Fruit fly (Drosophila melanogaster) whole organism, wandering third instar larva: ENCODE results near the gene udt.

Source experiments
- dl ChIP-seq, 2 experiments: fragments of 175-275, 200-275 bp in 1 of 2; fragments of 200-275 bp in 1 of 2; sonication (Bioruptor generic); optimal IDR thresholded peaks; lab custom pipeline; 2018; ENCODE audit warnings: mild to moderate bottlenecking in 2 of 2, missing biosample characterization in 2 of 2, missing genetic modification characterization in 2 of 2, moderate library complexity in 2 of 2; ENCODE audit not compliant: partially characterized antibody in 2 of 2, insufficient read depth in 1 of 2
- rgr ChIP-seq: fragments of 200-800 bp; sonication (Bioruptor generic); optimal IDR thresholded peaks from 3 replicates; lab custom pipeline; 2016; ENCODE audit warnings: missing biosample characterization, mild to moderate bottlenecking, missing genetic modification characterization

- peak; percentile 86 for TF ChIP-seq rgr (GFP tag; lab: Kevin White, UChicago)
- TF ChIP-seq dl (GFP tag; optimal IDR thresholded peaks at IDR 0.05; lab: Kevin White, UChicago; ENCODE audit: insufficient read depth in 1 of 2, partially characterized antibody in 2 of 2), result no peak
Measured at dm6 chr3R:23767417-23767853, 4.4 kb upstream of the udt start, which contains the start of the genes CG10214 and CG10375.
